Worm (Caenorhabditis elegans) whole organism, L1 larva: ENCODE results near the gene scc-1.

Experiments used
- efl-1 ChIP-seq, 4 experiments: fragments of 150-350 bp; optimal IDR thresholded peaks in 3 of 4; peaks in 1 of 4; 1 replicate in 1 of 4; 2 replicates in 3 of 4; lab custom pipeline; 2014; ENCODE audit warnings: missing biosample characterization in 2 of 4, missing genetic modification characterization in 2 of 4, missing genetic modification reagents in 2 of 4
- fkh-4 ChIP-seq: sonication (generic microtip); optimal IDR thresholded peaks from 2 replicates; lab custom pipeline; 2016; ENCODE audit warnings: missing compliant biosample characterization, missing genetic modification characterization, borderline replicate concordance
- unc-130 ChIP-seq: fragments of 150-350 bp; optimal IDR thresholded peaks from 2 replicates; lab custom pipeline; 2017; ENCODE audit warnings: missing biosample characterization, missing genetic modification characterization, inconsistent platforms
- ztf-11 ChIP-seq, 2 experiments: sonication (generic microtip); optimal IDR thresholded peaks; 2 replicates each; lab custom pipeline; 2016 to 2017; ENCODE audit warnings: missing genetic modification characterization in 2 of 2, missing biosample characterization in 1 of 2, missing compliant biosample characterization in 1 of 2

DNA sequence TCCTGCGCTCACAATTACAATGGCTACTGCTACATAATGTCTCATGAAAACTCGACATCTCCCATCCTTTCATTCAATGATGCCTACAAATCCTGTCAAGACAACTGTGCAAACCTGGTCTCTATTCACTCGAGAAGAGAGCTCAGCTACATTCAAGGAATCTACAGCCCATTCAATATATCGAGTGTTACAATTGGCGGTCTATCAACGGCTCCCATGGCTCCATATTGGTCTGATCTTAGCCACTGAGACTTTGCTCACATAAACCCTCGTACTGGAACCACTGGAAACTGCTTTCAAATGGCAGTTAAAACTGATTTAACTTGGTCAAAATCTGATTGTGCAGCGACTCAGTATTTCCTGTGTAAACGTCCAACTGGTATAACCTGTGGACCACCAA is 23.0 kb upstream of the scc-1 start, which contains the start of gene T05A7.3:
- no peak for TF ChIP-seq efl-1 (optimal IDR thresholded peaks at IDR 0.05; lab: Kevin White, UChicago)
- TF ChIP-seq efl-1 (GFP tag; optimal IDR thresholded peaks at IDR 0.05 in 1 of 2; lab: Kevin White, UChicago) = no peak
- TF ChIP-seq fkh-4 (tag; lab: Kevin White, UChicago) = no peak
- TF ChIP-seq unc-130 = no peak
- TF ChIP-seq ztf-11 (tag; optimal IDR thresholded peaks at IDR 0.05; lab: Kevin White, UChicago) = no peak
